Fruit fly (Drosophila melanogaster): Measurements from ENCODE around the gene sphinx2.
A peak's percentile ranks its signal among the peaks of the same experiment; 100 is the strongest.

Gene sphinx2

dm6 chr3L:7434715-7435653 lies 5.5 kb downstream of the sphinx2 start, which contains the start of gene Rac2 (continued):
- peak; percentile 53; the same call in 2 of the 3 replicates for TF ChIP-seq Opbp (GFP tag; IDR thresholded peaks at IDR 0.05; ENCODE audit: partially characterized antibody)
- no peak for TF ChIP-seq fd3F (GFP tag; optimal IDR thresholded peaks at IDR 0.05)
- no peak for TF ChIP-seq CG9817 (tag; optimal IDR thresholded peaks at IDR 0.05)
- TF ChIP-seq CG2875 (GFP tag; optimal IDR thresholded peaks at IDR 0.05): no peak
- 0 out of 3 replicates have a peak, but pooled peaks have one; percentile 59 for TF ChIP-seq ci (GFP tag; IDR thresholded peaks at IDR 0.05)
- no peak; the same call in 1 of the 2 replicates for TF ChIP-seq unc-4 (GFP tag; IDR thresholded peaks at IDR 0.05; ENCODE audit: partially characterized antibody)
- peak; percentile 42; the same call in 2 of the 3 replicates for TF ChIP-seq CG34224 (GFP tag; IDR thresholded peaks at IDR 0.05; ENCODE audit: partially characterized antibody)
- TF ChIP-seq Dbx (GFP tag; IDR thresholded peaks at IDR 0.05): peak; percentile 53; the same call in 1 of the 3 replicates
- peak; percentile 30 for TF ChIP-seq CG12155 (GFP tag; optimal IDR thresholded peaks at IDR 0.05)
- no peak for TF ChIP-seq psq (GFP tag; optimal IDR thresholded peaks at IDR 0.05)
- 0 out of 2 replicates have a peak, but pooled peaks have one; percentile 9 for TF ChIP-seq CG14441 (GFP tag; IDR thresholded peaks at IDR 0.05)
- no peak for TF ChIP-seq Antp (GFP tag; optimal IDR thresholded peaks at IDR 0.05)
- TF ChIP-seq odd (GFP tag; optimal IDR thresholded peaks at IDR 0.05): peak; percentile 22
- TF ChIP-seq Atf3 (GFP tag; optimal IDR thresholded peaks at IDR 0.05): peak; percentile 57
- no peak for TF ChIP-seq CG11560 (tag; IDR thresholded peaks at IDR 0.05)
- 0 out of 2 replicates have a peak, but pooled peaks have one; percentile 31 for TF ChIP-seq Nf-YA (GFP tag; IDR thresholded peaks at IDR 0.05)
- TF ChIP-seq CG10147 (GFP tag; optimal IDR thresholded peaks at IDR 0.05): no peak
- peak; percentile 96 for TF ChIP-seq CG10321 (GFP tag; IDR thresholded peaks at IDR 0.05)
- peak; percentile 13 for TF ChIP-seq NfI (GFP tag; optimal IDR thresholded peaks at IDR 0.05)
- 0 out of 2 replicates have a peak, but pooled peaks have one; percentile 10 for TF ChIP-seq lmd (GFP tag; IDR thresholded peaks at IDR 0.05)
- TF ChIP-seq CG11696 (GFP tag; IDR thresholded peaks at IDR 0.05): no peak
- no peak for TF ChIP-seq prd (optimal IDR thresholded peaks at IDR 0.05)
- peak; percentile 33; the same call in 2 of the 3 replicates for TF ChIP-seq prd (GFP tag; IDR thresholded peaks at IDR 0.05)
- TF ChIP-seq gsb (GFP tag; IDR thresholded peaks at IDR 0.05): 0 out of 2 replicates have a peak, but pooled peaks have one; percentile 7
- no peak for TF ChIP-seq CG2116 (GFP tag; optimal IDR thresholded peaks at IDR 0.05)
- TF ChIP-seq ranshi (GFP tag; IDR thresholded peaks at IDR 0.05): 0 out of 2 replicates have a peak, but pooled peaks have one; percentile 4
- TF ChIP-seq kni (GFP tag; optimal IDR thresholded peaks at IDR 0.05): peak; percentile 82
- TF ChIP-seq gcm2 (GFP tag; optimal IDR thresholded peaks at IDR 0.05): no peak
- TF ChIP-seq tgo (GFP tag; IDR thresholded peaks at IDR 0.05): no peak
- peak; percentile 16; the same call in 1 of the 2 replicates for TF ChIP-seq CG31441 (GFP tag; IDR thresholded peaks at IDR 0.05)
- peak; percentile 56; the same call in 1 of the 2 replicates for TF ChIP-seq CG13287 (GFP tag; IDR thresholded peaks at IDR 0.05; ENCODE audit: partially characterized antibody)
- TF ChIP-seq vvl (GFP tag; IDR thresholded peaks at IDR 0.05): peak; percentile 54; the same call in 1 of the 2 replicates
- TF ChIP-seq knrl (GFP tag; IDR thresholded peaks at IDR 0.05; ENCODE audit: partially characterized antibody): peak; percentile 13; the same call in 1 of the 3 replicates
- TF ChIP-seq row (GFP tag; IDR thresholded peaks at IDR 0.05): peak; percentile 67
- peak; percentile 85 for TF ChIP-seq shn (GFP tag; optimal IDR thresholded peaks at IDR 0.05)
- TF ChIP-seq CG11398 (GFP tag; optimal IDR thresholded peaks at IDR 0.05): peak; percentile 22
- no peak for TF ChIP-seq insv (GFP tag; optimal IDR thresholded peaks at IDR 0.05)
- no peak for TF ChIP-seq bab2 (GFP tag; optimal IDR thresholded peaks at IDR 0.05)
- peak; percentile 86 for TF ChIP-seq sens (GFP tag)
- TF ChIP-seq Doc2 (GFP tag; IDR thresholded peaks at IDR 0.05): no peak
- TF ChIP-seq nerfin-2 (GFP tag; IDR thresholded peaks at IDR 0.05; ENCODE audit: partially characterized antibody): no peak
- no peak for TF ChIP-seq CG6683 (GFP tag; optimal IDR thresholded peaks at IDR 0.05)
- peak; percentile 23 for TF ChIP-seq PHDP (tag; optimal IDR thresholded peaks at IDR 0.05)
- TF ChIP-seq chm (GFP tag; IDR thresholded peaks at IDR 0.05): peak; percentile 49
- peak; percentile 24 for TF ChIP-seq her (GFP tag; optimal IDR thresholded peaks at IDR 0.05)
- TF ChIP-seq twi (tag; optimal IDR thresholded peaks at IDR 0.05): peak; percentile 14
- TF ChIP-seq cad (GFP tag; optimal IDR thresholded peaks at IDR 0.05): peak; percentile 76
- peak; percentile 86; the same call in 2 of the 4 replicates for TF ChIP-seq chinmo (GFP tag; IDR thresholded peaks at IDR 0.05; ENCODE audit: partially characterized antibody)
